Fruit fly (Drosophila melanogaster) whole organism, prepupa: Measurements from ENCODE around the gene CG4408.

Experiments used
- CG10631 ChIP-seq: fragments of 200-800 bp; sonication (Bioruptor generic); optimal IDR thresholded peaks from 2 replicates; lab custom pipeline; 2016; ENCODE audit warnings: missing biosample characterization, missing genetic modification characterization
- CG11762 ChIP-seq: fragments of 200-800 bp; sonication (Bioruptor generic); optimal IDR thresholded peaks from 3 replicates; lab custom pipeline; 2016; ENCODE audit warnings: missing biosample characterization, missing genetic modification characterization; ENCODE audit not compliant: insufficient read depth
- CG11902 ChIP-seq: fragments of 200-800 bp; sonication (Bioruptor generic); optimal IDR thresholded peaks from 3 replicates; lab custom pipeline; 2016; ENCODE audit warnings: missing biosample characterization, missing genetic modification characterization
- CG15336 ChIP-seq: fragments of 200-800 bp; sonication (Bioruptor generic); IDR thresholded peaks from 2 replicates; pipeline ENCODE4 v1.3.6; 2022; ENCODE audit warnings: missing biosample characterization, missing genetic modification characterization
- CG1621 ChIP-seq: fragments of 200-800 bp; sonication (Bioruptor generic); optimal IDR thresholded peaks from 3 replicates; lab custom pipeline; 2018; ENCODE audit warnings: missing biosample characterization, mild to moderate bottlenecking, missing genetic modification characterization
- CG3032 ChIP-seq: fragments of 200-800 bp; optimal IDR thresholded peaks from 2 replicates; lab custom pipeline; 2019; ENCODE audit warnings: missing biosample characterization, mild to moderate bottlenecking, missing genetic modification characterization, moderate library complexity
- CG32006 ChIP-seq: fragments of 200-800 bp; sonication (Bioruptor generic); optimal IDR thresholded peaks from 3 replicates; lab custom pipeline; 2017; ENCODE audit warnings: missing biosample characterization, mild to moderate bottlenecking, missing genetic modification characterization
- CG3919 ChIP-seq: fragments of 200-800 bp; sonication (Bioruptor generic); optimal IDR thresholded peaks from 3 replicates; lab custom pipeline; 2016; ENCODE audit warnings: missing biosample characterization, missing genetic modification characterization
- CG4318 ChIP-seq: fragments of 200-800 bp; sonication (Bioruptor generic); optimal IDR thresholded peaks from 3 replicates; lab custom pipeline; 2017; ENCODE audit warnings: missing biosample characterization, mild to moderate bottlenecking, missing genetic modification characterization
- CG6163 ChIP-seq: fragments of 200-800 bp; sonication (Bioruptor generic); IDR thresholded peaks from 3 replicates; pipeline ENCODE4 v1.3.6; 2022; ENCODE audit warnings: missing biosample characterization, missing genetic modification characterization
- CG6276 ChIP-seq: fragments of 200-800 bp; sonication (Bioruptor generic); optimal IDR thresholded peaks from 2 replicates; lab custom pipeline; 2017; ENCODE audit warnings: missing biosample characterization, mild to moderate bottlenecking, missing genetic modification characterization
- CG6792 ChIP-seq: fragments of 200-800 bp; sonication (Bioruptor generic); optimal IDR thresholded peaks from 3 replicates; lab custom pipeline; 2016; ENCODE audit warnings: missing biosample characterization, missing genetic modification characterization
- CG6808 ChIP-seq: fragments of 200-800 bp; sonication (Bioruptor generic); optimal IDR thresholded peaks from 3 replicates; lab custom pipeline; 2017; ENCODE audit warnings: missing biosample characterization, missing genetic modification characterization, mild to moderate bottlenecking, moderate library complexity, missing genetic modification reagents
- CG6854 ChIP-seq: fragments of 200-800 bp; sonication (Bioruptor generic); optimal IDR thresholded peaks from 2 replicates; lab custom pipeline; 2017; ENCODE audit warnings: missing biosample characterization, mild to moderate bottlenecking, missing genetic modification characterization
- CG7368 ChIP-seq: fragments of 200-800 bp; sonication (Bioruptor generic); optimal IDR thresholded peaks from 3 replicates; lab custom pipeline; 2016; ENCODE audit warnings: missing biosample characterization, missing genetic modification characterization
- CG8119 ChIP-seq: fragments of 200-800 bp; sonication (Bioruptor generic); IDR thresholded peaks from 3 replicates; pipeline ENCODE4 v1.3.6; 2022; ENCODE audit warnings: missing biosample characterization, missing genetic modification characterization
- CG9139 ChIP-seq: fragments of 200-800 bp; sonication (Bioruptor generic); optimal IDR thresholded peaks from 3 replicates; lab custom pipeline; 2017; ENCODE audit warnings: missing biosample characterization, mild to moderate bottlenecking, missing genetic modification characterization
- Eip75B ChIP-seq: fragments of 200-800 bp; sonication (Bioruptor generic); optimal IDR thresholded peaks from 3 replicates; lab custom pipeline; 2016; ENCODE audit warnings: missing biosample characterization, missing genetic modification characterization
- Eip93F ChIP-seq: fragments of 200-800 bp; sonication (Bioruptor generic); optimal IDR thresholded peaks from 2 replicates; lab custom pipeline; 2016; ENCODE audit warnings: missing biosample characterization, mild to moderate bottlenecking, missing genetic modification characterization
- Ets21C ChIP-seq: fragments of 200-800 bp; sonication (Bioruptor generic); optimal IDR thresholded peaks from 3 replicates; lab custom pipeline; 2016; ENCODE audit warnings: missing biosample characterization, missing genetic modification characterization
- Gug ChIP-seq: fragments of 200-800 bp; sonication (Bioruptor generic); IDR thresholded peaks from 2 replicates; pipeline ENCODE4 v1.3.6; 2022; ENCODE audit warnings: missing biosample characterization, missing genetic modification characterization
- Hr39 ChIP-seq: fragments of 200-800 bp; sonication (Bioruptor generic); optimal IDR thresholded peaks from 2 replicates; lab custom pipeline; 2016; ENCODE audit warnings: missing biosample characterization, missing genetic modification characterization
- Lpt ChIP-seq: fragments of 200-800 bp; sonication (Bioruptor generic); optimal IDR thresholded peaks from 3 replicates; lab custom pipeline; 2016; ENCODE audit warnings: missing biosample characterization, missing genetic modification characterization
- Met ChIP-seq: fragments of 200-800 bp; sonication (Bioruptor generic); optimal IDR thresholded peaks from 3 replicates; lab custom pipeline; 2016; ENCODE audit warnings: missing biosample characterization, missing genetic modification characterization
- OdsH ChIP-seq: fragments of 200-800 bp; sonication (Bioruptor generic); optimal IDR thresholded peaks from 3 replicates; lab custom pipeline; 2016; ENCODE audit warnings: missing biosample characterization, missing genetic modification characterization
- Smox ChIP-seq: fragments of 200-800 bp; sonication (Bioruptor generic); optimal IDR thresholded peaks from 3 replicates; lab custom pipeline; 2016; ENCODE audit warnings: missing biosample characterization, missing genetic modification characterization
- Sox102F ChIP-seq: fragments of 200-800 bp; sonication (Bioruptor generic); optimal IDR thresholded peaks from 2 replicates; lab custom pipeline; 2016; ENCODE audit warnings: missing biosample characterization, mild to moderate bottlenecking, missing genetic modification characterization
- Sox14 ChIP-seq: fragments of 200-800 bp; sonication (Bioruptor generic); optimal IDR thresholded peaks from 3 replicates; lab custom pipeline; 2016; ENCODE audit warnings: missing biosample characterization, missing genetic modification characterization
- Sox15 ChIP-seq: fragments of 200-800 bp; sonication (Bioruptor generic); optimal IDR thresholded peaks from 3 replicates; lab custom pipeline; 2016; ENCODE audit warnings: missing biosample characterization, missing genetic modification characterization
- achi ChIP-seq: fragments of 200-800 bp; sonication (Bioruptor generic); optimal IDR thresholded peaks from 3 replicates; lab custom pipeline; 2016; ENCODE audit warnings: missing biosample characterization, missing genetic modification characterization
- acj6 ChIP-seq: fragments of 200-800 bp; sonication (Bioruptor generic); optimal IDR thresholded peaks from 3 replicates; lab custom pipeline; 2016; ENCODE audit warnings: missing biosample characterization, missing genetic modification characterization
- dac ChIP-seq: fragments of 200-800 bp; sonication (Bioruptor generic); optimal IDR thresholded peaks from 2 replicates; lab custom pipeline; 2017; ENCODE audit warnings: missing biosample characterization, mild to moderate bottlenecking, missing genetic modification characterization
- dsx ChIP-seq: fragments of 200-800 bp; optimal IDR thresholded peaks from 3 replicates; lab custom pipeline; 2019; ENCODE audit warnings: missing biosample characterization, mild to moderate bottlenecking, missing genetic modification characterization, moderate library complexity; ENCODE audit not compliant: poor library complexity, severe bottlenecking
- eg ChIP-seq: fragments of 200-800 bp; sonication (Bioruptor generic); IDR thresholded peaks from 3 replicates; pipeline ENCODE4 v1.3.6; 2022; ENCODE audit warnings: missing biosample characterization, missing genetic modification characterization
- esn ChIP-seq: fragments of 200-800 bp; sonication (Bioruptor generic); optimal IDR thresholded peaks from 2 replicates; lab custom pipeline; 2016; ENCODE audit warnings: missing biosample characterization, mild to moderate bottlenecking, missing genetic modification characterization, moderate library complexity
- fd59A ChIP-seq: fragments of 200-800 bp; sonication (Bioruptor generic); optimal IDR thresholded peaks from 2 replicates; lab custom pipeline; 2017; ENCODE audit warnings: missing biosample characterization, mild to moderate bottlenecking, missing genetic modification characterization, missing genetic modification reagents
- fd85E ChIP-seq: fragments of 200-800 bp; sonication (Bioruptor generic); optimal IDR thresholded peaks from 3 replicates; lab custom pipeline; 2016; ENCODE audit warnings: missing biosample characterization, missing genetic modification characterization
- lz ChIP-seq: fragments of 200-800 bp; sonication (Bioruptor generic); optimal IDR thresholded peaks from 3 replicates; lab custom pipeline; 2016; ENCODE audit warnings: missing biosample characterization, missing genetic modification characterization
- net ChIP-seq: fragments of 200-800 bp; sonication (Bioruptor generic); optimal IDR thresholded peaks from 3 replicates; lab custom pipeline; 2016; ENCODE audit warnings: missing biosample characterization, missing genetic modification characterization
- salr ChIP-seq, 2 experiments: fragments of 200-800 bp; sonication (Bioruptor generic); optimal IDR thresholded peaks; 3 replicates each; lab custom pipeline; 2016 to 2018; ENCODE audit warnings: missing biosample characterization in 2 of 2, missing genetic modification characterization in 2 of 2, mild to moderate bottlenecking in 1 of 2
- spab ChIP-seq: fragments of 200-800 bp; sonication (Bioruptor generic); optimal IDR thresholded peaks from 2 replicates; lab custom pipeline; 2017; ENCODE audit warnings: missing biosample characterization, mild to moderate bottlenecking, missing genetic modification characterization, missing genetic modification reagents
- ss ChIP-seq, 2 experiments: fragments of 200-800 bp; sonication (Bioruptor generic); optimal IDR thresholded peaks; 2 replicates in 1 of 2; 3 replicates in 1 of 2; lab custom pipeline; 2017 to 2018; ENCODE audit warnings: mild to moderate bottlenecking in 2 of 2, missing biosample characterization in 2 of 2, missing genetic modification characterization in 2 of 2, moderate library complexity in 1 of 2
- svp ChIP-seq: fragments of 200-800 bp; sonication (Bioruptor generic); peaks from one replicate; lab custom pipeline; 2016; ENCODE audit warnings: missing biosample characterization, missing genetic modification characterization
- topi ChIP-seq: fragments of 200-800 bp; sonication (Bioruptor generic); optimal IDR thresholded peaks from 3 replicates; lab custom pipeline; 2016; ENCODE audit warnings: missing biosample characterization, missing genetic modification characterization
- vri ChIP-seq: fragments of 200-800 bp; sonication (Bioruptor generic); optimal IDR thresholded peaks from 3 replicates; lab custom pipeline; 2016; ENCODE audit warnings: missing biosample characterization, mild to moderate bottlenecking, missing genetic modification characterization

The CG4408 gene

DNA sequence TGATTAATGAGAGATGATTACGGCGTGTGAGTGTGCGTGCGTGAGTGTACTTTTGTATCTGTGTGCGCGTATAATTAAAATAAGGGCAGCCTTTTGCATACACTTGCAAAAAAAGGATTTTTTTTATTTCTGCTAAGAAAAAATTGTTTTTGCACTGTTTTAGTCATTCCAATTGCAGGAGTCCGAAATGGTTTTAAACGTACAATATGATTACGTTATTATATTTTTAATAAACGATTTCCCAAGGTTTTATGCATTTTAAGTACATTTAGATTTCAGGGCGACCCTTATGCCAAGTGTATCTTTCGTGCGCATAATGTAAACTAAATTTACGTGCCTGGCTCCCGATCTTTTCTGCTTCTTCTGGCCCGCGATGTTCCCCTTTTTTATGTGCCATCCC lies 28.5 kb downstream of the CG4408 start (continued):
- peak; percentile 69 for TF ChIP-seq fd59A (GFP tag; lab: Kevin White, UChicago)
- peak; percentile 63 for TF ChIP-seq Sox14 (GFP tag; lab: Kevin White, UChicago)
- TF ChIP-seq spab (GFP tag; lab: Kevin White, UChicago), result peak; percentile 16
- TF ChIP-seq esn (GFP tag; lab: Kevin White, UChicago), result peak; percentile 67
- TF ChIP-seq Gug (GFP tag; lab: Robert Waterston, UW), result peak; percentile 54
- TF ChIP-seq acj6 (GFP tag; lab: Kevin White, UChicago), result peak; percentile 75
- peak; percentile 12 for TF ChIP-seq CG6808 (GFP tag; lab: Kevin White, UChicago)
- peak; percentile 58 for TF ChIP-seq eg (GFP tag; lab: Robert Waterston, UW)
- peak; percentile 55 for TF ChIP-seq CG32006 (GFP tag; lab: Kevin White, UChicago)
- TF ChIP-seq Hr39 (GFP tag; lab: Kevin White, UChicago), result peak; percentile 63
- TF ChIP-seq CG8119 (GFP tag; lab: Robert Waterston, UW), result peak; percentile 52; the same call in 1 of the 3 replicates
- peak; percentile 69 for TF ChIP-seq CG6792 (GFP tag; lab: Kevin White, UChicago)
- peak; percentile 65 for TF ChIP-seq Sox15
- peak; percentile 68 for TF ChIP-seq achi (GFP tag; lab: Kevin White, UChicago)
- TF ChIP-seq Eip93F, result no peak
- TF ChIP-seq dac, result peak; percentile 18
- TF ChIP-seq, all 60 proteins: peak for 51

DNA sequence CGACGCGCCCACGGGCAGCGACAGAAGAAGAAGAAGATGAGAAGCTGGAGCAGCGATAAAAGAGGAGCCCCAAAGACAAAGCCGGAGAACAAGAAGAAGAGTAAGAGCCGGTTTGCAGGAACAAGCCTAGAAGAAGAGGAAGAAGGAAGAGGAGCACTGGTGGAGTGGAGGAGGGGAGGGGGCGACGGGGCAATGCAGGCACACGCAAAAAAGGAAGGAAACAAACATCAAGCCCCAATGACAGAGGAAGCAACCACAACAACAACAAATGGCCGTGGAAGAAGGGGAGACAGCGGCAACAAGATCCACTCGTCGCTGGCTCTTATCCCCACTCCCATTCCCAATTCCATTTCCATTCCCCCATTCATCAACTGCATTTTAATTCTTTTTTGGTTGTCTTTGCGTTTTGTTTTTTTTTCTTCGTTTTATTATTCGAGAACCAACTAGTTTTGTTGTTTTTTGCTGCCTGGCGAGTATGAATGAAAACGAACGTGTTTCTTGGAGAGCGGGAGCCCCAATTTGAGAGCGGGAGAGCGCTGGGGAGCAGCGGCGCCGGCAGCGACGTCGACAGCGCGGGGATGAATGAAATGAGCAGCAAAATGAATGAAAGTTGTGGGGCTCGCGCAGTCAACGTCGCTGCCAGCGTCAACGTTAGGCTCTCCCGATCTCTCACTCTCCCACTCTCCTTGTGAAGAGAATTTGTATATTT lies 29.2 kb downstream of the CG4408 start:
- TF ChIP-seq CG11902 (GFP tag; lab: Kevin White, UChicago) (no peak), CG6163 (peak; percentile 98), Sox14 (GFP tag; lab: Kevin White, UChicago) (peak; percentile 61), dsx (GFP tag; lab: Kevin White, UChicago) (peak; percentile 45), CG3919 (GFP tag; lab: Kevin White, UChicago) (peak; percentile 72), salr (GFP tag; optimal IDR thresholded peaks at IDR 0.05; lab: Kevin White, UChicago) (peak; percentile 84 to 90), CG6854 (peak; percentile 94), CG15336 (peak; percentile 93), Eip93F (no peak), spab (GFP tag; lab: Kevin White, UChicago) (peak; percentile 98), Gug (GFP tag; lab: Robert Waterston, UW) (peak; percentile 78), Hr39 (GFP tag; lab: Kevin White, UChicago) (no peak), Sox15 (no peak), fd59A (GFP tag; lab: Kevin White, UChicago) (peak; percentile 77), OdsH (GFP tag; lab: Kevin White, UChicago) (peak; percentile 65), CG3032 (tag; lab: Kevin White, UChicago) (peak; percentile 67), Lpt (peak; percentile 95), CG4318 (GFP tag; lab: Kevin White, UChicago) (no peak), achi (GFP tag; lab: Kevin White, UChicago) (peak; percentile 86), CG8119 (GFP tag; lab: Robert Waterston, UW) (peak; percentile 95), Eip75B (GFP tag; lab: Kevin White, UChicago) (peak; percentile 79), CG9139 (peak; percentile 99), CG7368 (peak; percentile 79), CG6276 (GFP tag; lab: Kevin White, UChicago) (peak; percentile 96), acj6 (GFP tag; lab: Kevin White, UChicago) (peak; percentile 29), net (GFP tag; lab: Kevin White, UChicago) (peak; percentile 94), dac (peak; percentile 57), Ets21C (GFP tag; lab: Kevin White, UChicago) (no peak), eg (GFP tag; lab: Robert Waterston, UW) (peak; percentile 98), CG32006 (GFP tag; lab: Kevin White, UChicago) (peak; percentile 53), lz (GFP tag; lab: Kevin White, UChicago) (no peak), vri (GFP tag; lab: Kevin White, UChicago) (peak; percentile 82), svp (GFP tag; lab: Kevin White, UChicago) (peak; percentile 73), topi (GFP tag; lab: Kevin White, UChicago) (peak; percentile 22), CG1621 (peak; percentile 96), fd85E (peak; percentile 64), CG10631 (GFP tag; lab: Kevin White, UChicago) (peak; percentile 53), Smox (no peak), CG11762 (GFP tag; lab: Kevin White, UChicago) (peak; percentile 87), esn (GFP tag; lab: Kevin White, UChicago) (no peak), Sox102F (GFP tag; lab: Kevin White, UChicago) (peak; percentile 43), Met (GFP tag; lab: Kevin White, UChicago) (peak; percentile 4), ss (GFP tag; optimal IDR thresholded peaks at IDR 0.05; lab: Kevin White, UChicago) (peak; percentile 98 to 99)
